Fruit fly (Drosophila melanogaster): Measurements from ENCODE around the gene CG43251.

DNA sequence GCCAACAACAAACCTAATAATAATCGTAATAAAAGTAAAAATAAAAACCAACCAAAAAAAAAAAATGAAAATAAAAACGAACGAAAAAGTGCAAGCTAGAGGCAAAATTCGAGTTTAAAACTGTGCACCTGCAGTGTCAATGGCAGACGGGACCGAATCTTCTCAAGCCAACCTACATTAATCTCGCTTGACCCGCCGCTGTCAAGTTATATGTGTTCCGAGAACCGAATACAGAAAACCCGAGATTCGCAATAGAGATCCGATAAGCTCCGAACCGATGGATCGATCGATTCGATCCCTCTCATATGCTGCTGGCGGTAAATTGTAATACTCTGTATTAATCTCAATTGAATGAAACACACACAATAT lies 13.9 kb downstream of the CG43251 start:
- TF ChIP-seq pan (optimal IDR thresholded peaks at IDR 0.05) (no peak), usp (GFP tag; optimal IDR thresholded peaks at IDR 0.05) (no peak), EcR (GFP tag; optimal IDR thresholded peaks at IDR 0.05) (no peak), CG8478 (optimal IDR thresholded peaks at IDR 0.05) (no peak)
